Fruit fly (Drosophila melanogaster) whole organism, embryonic: ENCODE measurements around the gene dsf.

Experiments
- CG17568 ChIP-seq: fragments of 200-800 bp; sonication (Bioruptor generic); optimal IDR thresholded peaks from 2 replicates; lab custom pipeline; 2018; ENCODE audit warnings: missing biosample characterization, mild to moderate bottlenecking, missing genetic modification characterization, moderate library complexity
- CG30431 ChIP-seq: fragments of 200-800 bp; sonication (Bioruptor generic); optimal IDR thresholded peaks from 2 replicates; lab custom pipeline; 2017; ENCODE audit warnings: missing biosample characterization, missing genetic modification characterization
- CG7556 ChIP-seq: fragments of 200-800 bp; sonication (Bioruptor generic); optimal IDR thresholded peaks from 2 replicates; lab custom pipeline; 2017; ENCODE audit warnings: missing biosample characterization, mild to moderate bottlenecking, missing genetic modification characterization
- CG7987 ChIP-seq: fragments of 200-800 bp; sonication (Bioruptor generic); optimal IDR thresholded peaks from 2 replicates; lab custom pipeline; 2018; ENCODE audit warnings: missing biosample characterization, mild to moderate bottlenecking, missing genetic modification characterization, moderate library complexity
- gsb ChIP-seq: fragments of 200-800 bp; sonication (Bioruptor generic); IDR thresholded peaks from 2 replicates; pipeline ENCODE4 v1.3.6; 2022; ENCODE audit warnings: missing biosample characterization, missing genetic modification characterization
- hb ChIP-seq: fragments of 200-800 bp; sonication (Bioruptor generic); IDR thresholded peaks from 3 replicates; pipeline ENCODE4 v1.3.6; 2022; ENCODE audit warnings: missing biosample characterization, missing genetic modification characterization; ENCODE audit not compliant: partially characterized antibody
- lbe ChIP-seq: fragments of 200-800 bp; sonication (Bioruptor generic); optimal IDR thresholded peaks from 2 replicates; lab custom pipeline; 2016; ENCODE audit warnings: missing biosample characterization, mild to moderate bottlenecking, missing genetic modification characterization
- repo ChIP-seq: fragments of 200-800 bp; sonication (Bioruptor generic); optimal IDR thresholded peaks from 2 replicates; lab custom pipeline; 2016; ENCODE audit warnings: missing biosample characterization, missing genetic modification characterization
- stc ChIP-seq: fragments of 200-800 bp; sonication (Bioruptor generic); IDR thresholded peaks from 2 replicates; pipeline ENCODE4 v1.3.6; 2022; ENCODE audit warnings: missing biosample characterization, missing genetic modification characterization
- sug ChIP-seq: fragments of 200-800 bp; optimal IDR thresholded peaks from 2 replicates; lab custom pipeline; 2019; ENCODE audit warnings: missing biosample characterization, mild to moderate bottlenecking, missing genetic modification characterization, moderate library complexity

DNA sequence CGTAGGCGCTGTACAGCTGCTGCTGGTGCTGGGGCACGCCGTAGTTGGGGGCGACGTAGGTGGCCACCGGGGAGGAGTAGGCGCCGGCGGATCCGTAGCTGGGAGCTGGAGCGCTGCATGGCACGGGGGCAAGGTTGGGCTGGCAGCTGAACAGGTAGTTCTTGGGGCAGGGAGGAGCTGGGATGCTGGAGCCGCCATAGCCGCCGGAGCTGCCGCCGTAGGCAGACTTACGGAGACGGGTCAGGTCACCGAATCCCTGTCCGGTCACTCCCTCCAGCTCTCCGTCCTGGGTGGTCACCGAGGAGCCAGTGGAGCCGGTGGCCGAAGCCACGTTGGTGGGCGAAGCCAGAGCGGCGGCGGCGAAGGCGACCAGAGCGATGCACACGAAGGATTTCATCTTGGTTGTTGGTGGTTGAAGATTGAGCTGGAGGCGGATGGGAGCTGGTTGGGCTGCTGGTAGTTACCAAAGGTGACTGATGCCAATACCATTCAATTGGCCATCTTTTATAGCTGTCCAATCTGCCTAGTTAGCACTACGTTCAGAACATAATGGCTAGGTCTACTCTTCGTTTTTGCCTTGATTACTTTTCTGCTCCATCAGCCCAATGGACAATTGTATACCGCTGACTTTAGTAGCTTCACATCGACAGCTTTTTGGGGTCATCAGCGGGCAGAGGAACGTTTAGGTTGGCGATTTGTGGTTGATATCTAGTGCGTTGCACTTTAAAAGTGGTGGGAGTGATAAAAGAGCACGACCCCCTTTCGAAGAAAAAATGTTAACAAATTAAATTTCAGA, 34.3 kb downstream of the dsf start, which contains the start of gene Vm26Aa:
- no peak for TF ChIP-seq sug (tag; lab: Kevin White, UChicago)
- TF ChIP-seq stc (GFP tag; lab: Robert Waterston, UW), result no peak
- no peak for TF ChIP-seq CG30431 (GFP tag; lab: Kevin White, UChicago)
- no peak for TF ChIP-seq lbe (GFP tag; lab: Kevin White, UChicago)
- no peak for TF ChIP-seq CG7987
- no peak for TF ChIP-seq repo (GFP tag; lab: Kevin White, UChicago)
- no peak for TF ChIP-seq hb (GFP tag; lab: Robert Waterston, UW)
- TF ChIP-seq CG7556 (GFP tag; lab: Kevin White, UChicago), result no peak
- no peak for TF ChIP-seq CG17568 (GFP tag; lab: Kevin White, UChicago)
- no peak for TF ChIP-seq gsb (GFP tag; lab: Robert Waterston, UW)
